Fruit fly (Drosophila melanogaster) whole organism, wandering third instar larva: ENCODE data around the gene Lsp2.
A peak's percentile ranks its signal among the peaks of the same experiment; 100 is the strongest.

ENCODE experiments used
- Abd-B ChIP-seq: fragments of >200 bp; optimal IDR thresholded peaks from 2 replicates; lab custom pipeline; 2017; ENCODE audit warnings: missing biosample characterization, missing genetic modification characterization
- CG9705 ChIP-seq: fragments of 200-800 bp; sonication (Bioruptor generic); optimal IDR thresholded peaks from 2 replicates; lab custom pipeline; 2018; ENCODE audit warnings: missing biosample characterization, mild to moderate bottlenecking, missing genetic modification characterization
- Dfd ChIP-seq: fragments of >200 bp; optimal IDR thresholded peaks from 2 replicates; lab custom pipeline; 2017; ENCODE audit warnings: missing biosample characterization, missing genetic modification characterization
- Dif ChIP-seq: fragments of 200-275, 200-300 bp; sonication (Bioruptor generic); optimal IDR thresholded peaks from 2 replicates; lab custom pipeline; 2018; ENCODE audit warnings: missing biosample characterization, missing genetic modification characterization; ENCODE audit not compliant: partially characterized antibody
- GATAd ChIP-seq: sonication (Bioruptor generic); optimal IDR thresholded peaks from 2 replicates; lab custom pipeline; 2016; ENCODE audit warnings: missing biosample characterization, missing genetic modification characterization
- HLH106 ChIP-seq: fragments of 200-800 bp; optimal IDR thresholded peaks from 3 replicates; lab custom pipeline; 2019; ENCODE audit warnings: missing biosample characterization, mild to moderate bottlenecking, missing genetic modification characterization, moderate library complexity
- Hnf4 ChIP-seq: fragments of 200-800 bp; sonication (Bioruptor generic); optimal IDR thresholded peaks from 2 replicates; lab custom pipeline; 2016; ENCODE audit warnings: missing biosample characterization, mild to moderate bottlenecking, missing genetic modification characterization
- Hr78 ChIP-seq: fragments of >200 bp; optimal IDR thresholded peaks from 2 replicates; lab custom pipeline; 2017; ENCODE audit warnings: missing biosample characterization, missing genetic modification characterization
- Jra ChIP-seq: sonication (Bioruptor generic); optimal IDR thresholded peaks from 2 replicates; lab custom pipeline; 2016; ENCODE audit warnings: missing biosample characterization, missing genetic modification characterization
- Mio ChIP-seq: sonication (Bioruptor generic); optimal IDR thresholded peaks from 2 replicates; lab custom pipeline; 2016; ENCODE audit warnings: missing biosample characterization, missing genetic modification characterization
- Myc ChIP-seq: fragments of >200 bp; optimal IDR thresholded peaks from 2 replicates; lab custom pipeline; 2017
- N ChIP-seq: fragments of >200 bp; optimal IDR thresholded peaks from 2 replicates; lab custom pipeline; 2018; ENCODE audit warnings: missing biosample characterization, missing external identifiers, missing genetic modification characterization
- OdsH ChIP-seq: fragments of 200-800 bp; sonication (Bioruptor generic); optimal IDR thresholded peaks from 2 replicates; lab custom pipeline; 2016; ENCODE audit warnings: missing biosample characterization, mild to moderate bottlenecking, missing genetic modification characterization
- Rel ChIP-seq, 2 experiments: fragments of 200-800 bp; sonication (Bioruptor generic) in 1 of 2; optimal IDR thresholded peaks; 2 replicates in 1 of 2; 3 replicates in 1 of 2; lab custom pipeline; 2016 to 2019; ENCODE audit warnings: mild to moderate bottlenecking in 2 of 2, missing biosample characterization in 2 of 2, missing genetic modification characterization in 2 of 2, moderate library complexity in 1 of 2
- Sp1 ChIP-seq: fragments of 200-800 bp; sonication (Bioruptor generic); optimal IDR thresholded peaks from 3 replicates; lab custom pipeline; 2019; ENCODE audit warnings: missing biosample characterization, mild to moderate bottlenecking, missing genetic modification characterization, moderate library complexity
- br ChIP-seq: fragments of 200-800 bp; sonication (Bioruptor generic); optimal IDR thresholded peaks from 2 replicates; lab custom pipeline; 2016; ENCODE audit warnings: missing biosample characterization, missing genetic modification characterization
- brk ChIP-seq: fragments of 200-800 bp; sonication (Bioruptor generic); optimal IDR thresholded peaks from 2 replicates; lab custom pipeline; 2016; ENCODE audit warnings: missing biosample characterization, mild to moderate bottlenecking, missing genetic modification characterization
- dl ChIP-seq, 2 experiments: fragments of 175-275, 200-275 bp in 1 of 2; fragments of 200-275 bp in 1 of 2; sonication (Bioruptor generic); optimal IDR thresholded peaks; lab custom pipeline; 2018; ENCODE audit warnings: mild to moderate bottlenecking in 2 of 2, missing biosample characterization in 2 of 2, missing genetic modification characterization in 2 of 2, moderate library complexity in 2 of 2; ENCODE audit not compliant: partially characterized antibody in 2 of 2, insufficient read depth in 1 of 2
- dmrt93B ChIP-seq: fragments of 200-800 bp; sonication (Bioruptor generic); optimal IDR thresholded peaks from 2 replicates; lab custom pipeline; 2018; ENCODE audit warnings: missing biosample characterization, mild to moderate bottlenecking, missing genetic modification characterization
- dsf ChIP-seq: sonication (Bioruptor generic); optimal IDR thresholded peaks from 2 replicates; lab custom pipeline; 2016; ENCODE audit warnings: missing biosample characterization, missing genetic modification characterization, borderline replicate concordance
- ey ChIP-seq: fragments of 200-800 bp; sonication (Bioruptor generic); optimal IDR thresholded peaks from 2 replicates; lab custom pipeline; 2016; ENCODE audit warnings: missing biosample characterization, missing genetic modification characterization
- foxo ChIP-seq, 2 experiments: fragments of 200-800 bp; sonication (Bioruptor generic); optimal IDR thresholded peaks; 2 replicates in 1 of 2; 3 replicates in 1 of 2; lab custom pipeline; 2016 to 2017; ENCODE audit warnings: missing biosample characterization in 2 of 2, missing genetic modification characterization in 2 of 2
- fru ChIP-seq: fragments of 200-800 bp; sonication (Bioruptor generic); optimal IDR thresholded peaks from 3 replicates; lab custom pipeline; 2016; ENCODE audit warnings: missing biosample characterization, mild to moderate bottlenecking, missing genetic modification characterization
- h ChIP-seq: fragments of 200-800 bp; sonication (Bioruptor generic); optimal IDR thresholded peaks from 3 replicates; lab custom pipeline; 2016; ENCODE audit warnings: missing biosample characterization, mild to moderate bottlenecking, missing genetic modification characterization
- jim ChIP-seq: fragments of 175-275, 200-325 bp; sonication (Bioruptor generic); optimal IDR thresholded peaks from 2 replicates; lab custom pipeline; 2016; ENCODE audit warnings: missing biosample characterization, mild to moderate bottlenecking, missing genetic modification characterization
- pan ChIP-seq: fragments of >200 bp; optimal IDR thresholded peaks from 2 replicates; lab custom pipeline; 2017
- psq ChIP-seq: fragments of 200-800 bp; sonication (Bioruptor generic); optimal IDR thresholded peaks from 3 replicates; lab custom pipeline; 2017; ENCODE audit warnings: missing biosample characterization, mild to moderate bottlenecking, missing genetic modification characterization, moderate library complexity
- rgr ChIP-seq: fragments of 200-800 bp; sonication (Bioruptor generic); optimal IDR thresholded peaks from 3 replicates; lab custom pipeline; 2016; ENCODE audit warnings: missing biosample characterization, mild to moderate bottlenecking, missing genetic modification characterization
- sage ChIP-seq: fragments of 200-800 bp; sonication (Bioruptor generic); optimal IDR thresholded peaks from 2 replicates; lab custom pipeline; 2016; ENCODE audit warnings: missing biosample characterization, mild to moderate bottlenecking, missing genetic modification characterization
- sv ChIP-seq: fragments of 200-800 bp; sonication (Bioruptor generic); optimal IDR thresholded peaks from 3 replicates; lab custom pipeline; 2016; ENCODE audit warnings: missing biosample characterization, missing genetic modification characterization
- tai ChIP-seq: sonication (Bioruptor generic); optimal IDR thresholded peaks from 2 replicates; lab custom pipeline; 2016; ENCODE audit warnings: missing biosample characterization, missing genetic modification characterization
- usp ChIP-seq: fragments of >200 bp; optimal IDR thresholded peaks from 2 replicates; lab custom pipeline; 2017; ENCODE audit warnings: missing biosample characterization, missing genetic modification characterization
- woc ChIP-seq: sonication (Bioruptor generic); optimal IDR thresholded peaks from 2 replicates; lab custom pipeline; 2016; ENCODE audit warnings: missing biosample characterization, mild to moderate bottlenecking, missing genetic modification characterization

Lsp2 gene

dm6 chr3L:12096799-12097662 is 32.2 kb upstream of the Lsp2 start:
- TF ChIP-seq OdsH (GFP tag; lab: Kevin White, UChicago) (peak; percentile 39), fru (GFP tag; lab: Kevin White, UChicago) (peak; percentile 60), h (GFP tag; lab: Kevin White, UChicago) (peak; percentile 46), Rel (GFP tag; optimal IDR thresholded peaks at IDR 0.05; lab: Kevin White, UChicago) (no peak), Rel (tag; optimal IDR thresholded peaks at IDR 0.05; lab: Kevin White, UChicago) (peak; percentile 0), Sp1 (GFP tag; lab: Kevin White, UChicago) (peak; percentile 83), br (GFP tag; lab: Kevin White, UChicago) (peak; percentile 13), psq (GFP tag; lab: Kevin White, UChicago) (peak; percentile 60), woc (GFP tag; lab: Kevin White, UChicago) (peak; percentile 42), Myc (no peak), HLH106 (peak; percentile 74), ey (GFP tag; lab: Kevin White, UChicago) (peak; percentile 21), Dfd (GFP tag; lab: Kevin White, UChicago) (no peak), rgr (GFP tag; lab: Kevin White, UChicago) (peak; percentile 62), N (GFP tag; lab: Kevin White, UChicago) (no peak), foxo (GFP tag; optimal IDR thresholded peaks at IDR 0.05; lab: Kevin White, UChicago) (peak in 1 of 2 experiments; percentile 68), GATAd (no peak)

dm6 chr3L:12099329-12100031 is 29.7 kb upstream of the Lsp2 start:
- TF ChIP-seq usp (GFP tag; lab: Kevin White, UChicago): no peak
- peak; percentile 7 for TF ChIP-seq h (GFP tag; lab: Kevin White, UChicago)
- TF ChIP-seq brk (GFP tag; lab: Kevin White, UChicago): peak; percentile 28
- TF ChIP-seq fru (GFP tag; lab: Kevin White, UChicago): peak; percentile 32
- TF ChIP-seq psq (GFP tag; lab: Kevin White, UChicago): peak; percentile 54
- TF ChIP-seq Hnf4 (GFP tag; lab: Kevin White, UChicago): no peak
- no peak for TF ChIP-seq Hr78 (GFP tag; lab: Kevin White, UChicago)
- peak; percentile 58 for TF ChIP-seq HLH106
- TF ChIP-seq OdsH (GFP tag; lab: Kevin White, UChicago): peak; percentile 49
- peak; percentile 2 for TF ChIP-seq rgr (GFP tag; lab: Kevin White, UChicago)
- no peak for TF ChIP-seq Jra (GFP tag; lab: Kevin White, UChicago)
- TF ChIP-seq dl (GFP tag; optimal IDR thresholded peaks at IDR 0.05; lab: Kevin White, UChicago; ENCODE audit: insufficient read depth in 1 of 2, partially characterized antibody in 2 of 2): no peak
- no peak for TF ChIP-seq Rel (GFP tag; optimal IDR thresholded peaks at IDR 0.05; lab: Kevin White, UChicago)
- TF ChIP-seq Rel (tag; optimal IDR thresholded peaks at IDR 0.05; lab: Kevin White, UChicago): no peak
- TF ChIP-seq foxo (GFP tag; optimal IDR thresholded peaks at IDR 0.05; lab: Kevin White, UChicago): peak in 1 of 2 experiments; percentile 62
- peak; percentile 69 for TF ChIP-seq Sp1 (GFP tag; lab: Kevin White, UChicago)

- no peak for TF ChIP-seq Dif (GFP tag; lab: Kevin White, UChicago)
- peak; percentile 46 for TF ChIP-seq psq (GFP tag; lab: Kevin White, UChicago)
- peak; percentile 5 for TF ChIP-seq dmrt93B (GFP tag; lab: Kevin White, UChicago)
- TF ChIP-seq Sp1 (GFP tag; lab: Kevin White, UChicago): peak; percentile 62
- no peak for TF ChIP-seq woc (GFP tag; lab: Kevin White, UChicago)
- TF ChIP-seq h (GFP tag; lab: Kevin White, UChicago): peak; percentile 8
- TF ChIP-seq Rel (GFP tag; optimal IDR thresholded peaks at IDR 0.05; lab: Kevin White, UChicago): no peak
- no peak for TF ChIP-seq Rel (tag; optimal IDR thresholded peaks at IDR 0.05; lab: Kevin White, UChicago)
- TF ChIP-seq Abd-B (GFP tag; lab: Kevin White, UChicago): no peak
- TF ChIP-seq rgr (GFP tag; lab: Kevin White, UChicago): peak; percentile 42
- TF ChIP-seq OdsH (GFP tag; lab: Kevin White, UChicago): peak; percentile 37
- no peak for TF ChIP-seq pan
- TF ChIP-seq foxo (GFP tag; optimal IDR thresholded peaks at IDR 0.05; lab: Kevin White, UChicago): peak in 1 of 2 experiments; percentile 19
- peak; percentile 63 for TF ChIP-seq HLH106
- no peak for TF ChIP-seq Dfd (GFP tag; lab: Kevin White, UChicago)
- no peak for TF ChIP-seq Jra (GFP tag; lab: Kevin White, UChicago)
Observed at dm6 chr3L:12101924-12102383, 27.2 kb upstream of the Lsp2 start.

- TF ChIP-seq tai (GFP tag; lab: Kevin White, UChicago) (no peak), CG9705 (GFP tag; lab: Kevin White, UChicago) (no peak), OdsH (GFP tag; lab: Kevin White, UChicago) (no peak), dsf (GFP tag; lab: Kevin White, UChicago) (no peak), br (GFP tag; lab: Kevin White, UChicago) (no peak), Mio (GFP tag; lab: Kevin White, UChicago) (no peak), h (GFP tag; lab: Kevin White, UChicago) (no peak), Myc (no peak), foxo (GFP tag; optimal IDR thresholded peaks at IDR 0.05; lab: Kevin White, UChicago) (no peak), jim (no peak), pan (no peak), Hr78 (GFP tag; lab: Kevin White, UChicago) (no peak), sage (no peak), sv (GFP tag; lab: Kevin White, UChicago) (no peak), dmrt93B (GFP tag; lab: Kevin White, UChicago) (no peak), Rel (GFP tag; optimal IDR thresholded peaks at IDR 0.05; lab: Kevin White, UChicago) (no peak), Rel (tag; optimal IDR thresholded peaks at IDR 0.05; lab: Kevin White, UChicago) (no peak), fru (GFP tag; lab: Kevin White, UChicago) (no peak), brk (GFP tag; lab: Kevin White, UChicago) (no peak), Hnf4 (GFP tag; lab: Kevin White, UChicago) (no peak), HLH106 (no peak)
Observed at dm6 chr3L:12107378-12107777, 21.8 kb upstream of the Lsp2 start.
